Fruit fly (Drosophila melanogaster) whole organism, pupa: ENCODE results near the gene CG2147.

Experiments
- CG10348 ChIP-seq: fragments of 200-800 bp; sonication (Bioruptor generic); IDR thresholded peaks from 2 replicates; pipeline ENCODE4 v1.3.6; 2022; ENCODE audit warnings: missing biosample characterization, missing genetic modification characterization
- CG12605 ChIP-seq: fragments of 200-800 bp; sonication (Bioruptor generic); IDR thresholded peaks from 2 replicates; pipeline ENCODE4 v1.3.6; 2022; ENCODE audit warnings: missing biosample characterization, missing genetic modification characterization
- CG13204 ChIP-seq: fragments of 200-800 bp; sonication (Bioruptor generic); optimal IDR thresholded peaks from 2 replicates; lab custom pipeline; 2018; ENCODE audit warnings: missing biosample characterization, mild to moderate bottlenecking, missing genetic modification characterization, moderate library complexity
- CG14655 ChIP-seq: fragments of 200-800 bp; sonication (Bioruptor generic); optimal IDR thresholded peaks from 3 replicates; lab custom pipeline; 2017; ENCODE audit warnings: mild to moderate bottlenecking, missing biosample characterization, missing genetic modification reagents, missing genetic modification characterization
- CG15710 ChIP-seq: fragments of 200-800 bp; sonication (Bioruptor generic); optimal IDR thresholded peaks from 2 replicates; lab custom pipeline; 2018; ENCODE audit warnings: missing biosample characterization, mild to moderate bottlenecking, missing genetic modification characterization, moderate library complexity
- CG17806 ChIP-seq: fragments of 200-800 bp; sonication (Bioruptor generic); optimal IDR thresholded peaks from 2 replicates; lab custom pipeline; 2018; ENCODE audit warnings: missing biosample characterization, mild to moderate bottlenecking, missing genetic modification characterization, moderate library complexity
- CG32121 ChIP-seq: fragments of 200-800 bp; sonication (Bioruptor generic); IDR thresholded peaks from 2 replicates; pipeline ENCODE4 v1.3.6; 2022; ENCODE audit warnings: missing biosample characterization, missing genetic modification characterization
- CG34367 ChIP-seq: fragments of 200-800 bp; sonication (Bioruptor generic); optimal IDR thresholded peaks from 2 replicates; lab custom pipeline; 2018; ENCODE audit warnings: missing biosample characterization, mild to moderate bottlenecking, missing genetic modification characterization
- CG8159 ChIP-seq: fragments of 200-800 bp; sonication (Bioruptor generic); optimal IDR thresholded peaks from 3 replicates; lab custom pipeline; 2018; ENCODE audit warnings: missing biosample characterization, mild to moderate bottlenecking, missing genetic modification characterization, moderate library complexity
- CG8301 ChIP-seq: fragments of 200-800 bp; sonication (Bioruptor generic); optimal IDR thresholded peaks from 2 replicates; lab custom pipeline; 2018; ENCODE audit warnings: missing biosample characterization, mild to moderate bottlenecking, missing genetic modification characterization
- CG9948 ChIP-seq: fragments of 200-800 bp; sonication (Bioruptor generic); optimal IDR thresholded peaks from 2 replicates; lab custom pipeline; 2018; ENCODE audit warnings: missing biosample characterization, mild to moderate bottlenecking, missing genetic modification characterization, moderate library complexity
- D1 ChIP-seq: fragments of 200-800 bp; sonication (Bioruptor generic); optimal IDR thresholded peaks from 2 replicates; lab custom pipeline; 2018; ENCODE audit warnings: missing biosample characterization, mild to moderate bottlenecking, missing genetic modification characterization, moderate library complexity
- EcR ChIP-seq: fragments of 200-800 bp; sonication (Bioruptor generic); optimal IDR thresholded peaks from 3 replicates; lab custom pipeline; 2019; ENCODE audit warnings: missing biosample characterization, missing genetic modification characterization, mild to moderate bottlenecking, moderate library complexity, missing genetic modification reagents
- Ets98B ChIP-seq: fragments of 200-800 bp; sonication (Bioruptor generic); IDR thresholded peaks from 2 replicates; pipeline ENCODE4 v1.3.6; 2022; ENCODE audit warnings: missing biosample characterization, missing genetic modification characterization
- Pif1A ChIP-seq: fragments of 200-800 bp; sonication (Bioruptor generic); optimal IDR thresholded peaks from 3 replicates; lab custom pipeline; 2016; ENCODE audit warnings: missing biosample characterization, missing genetic modification characterization
- Pif1B ChIP-seq: fragments of 200-800 bp; sonication (Bioruptor generic); optimal IDR thresholded peaks from 3 replicates; lab custom pipeline; 2016; ENCODE audit warnings: missing biosample characterization, missing genetic modification characterization
- Snoo ChIP-seq: fragments of 200-800 bp; sonication (Bioruptor generic); optimal IDR thresholded peaks from 3 replicates; lab custom pipeline; 2017; ENCODE audit warnings: missing biosample characterization, mild to moderate bottlenecking, missing genetic modification characterization, inconsistent platforms
- fd96Ca ChIP-seq: fragments of 200-800 bp; sonication (Bioruptor generic); IDR thresholded peaks from 3 replicates; pipeline ENCODE4 v1.3.6; 2022; ENCODE audit warnings: missing biosample characterization, missing genetic modification characterization
- gl ChIP-seq: fragments of 200-800 bp; sonication (Bioruptor generic); optimal IDR thresholded peaks from 2 replicates; lab custom pipeline; 2018; ENCODE audit warnings: missing biosample characterization, mild to moderate bottlenecking, missing genetic modification characterization
- rn ChIP-seq: fragments of 200-800 bp; sonication (Bioruptor generic); IDR thresholded peaks from 2 replicates; pipeline ENCODE4 v1.3.6; 2022; ENCODE audit warnings: missing biosample characterization, missing genetic modification characterization

The CG2147 gene

dm6 chrX:8285052-8285451 is 44.6 kb downstream of the CG2147 start:
- no peak for TF ChIP-seq EcR (GFP tag; lab: Kevin White, UChicago)
- no peak for TF ChIP-seq CG9948 (tag; lab: Kevin White, UChicago)
- no peak for TF ChIP-seq CG17806 (tag; lab: Kevin White, UChicago)
- TF ChIP-seq fd96Ca (GFP tag; lab: Robert Waterston, UW): no peak
- no peak for TF ChIP-seq CG32121 (GFP tag; lab: Robert Waterston, UW)
- no peak for TF ChIP-seq CG8301 (tag; lab: Kevin White, UChicago)
- TF ChIP-seq CG14655 (GFP tag; lab: Kevin White, UChicago): no peak
- TF ChIP-seq Pif1A (GFP tag; lab: Kevin White, UChicago): no peak
- TF ChIP-seq CG34367: no peak
- TF ChIP-seq CG13204 (GFP tag; lab: Kevin White, UChicago): no peak
- TF ChIP-seq Snoo (tag; lab: Kevin White, UChicago): no peak
- TF ChIP-seq CG10348: no peak
- no peak for TF ChIP-seq CG12605 (GFP tag; lab: Robert Waterston, UW)
- TF ChIP-seq CG15710 (tag; lab: Kevin White, UChicago): no peak
- no peak for TF ChIP-seq Ets98B (GFP tag; lab: Robert Waterston, UW)
- TF ChIP-seq D1 (tag; lab: Kevin White, UChicago): no peak
- no peak for TF ChIP-seq rn (GFP tag; lab: Robert Waterston, UW)
- no peak for TF ChIP-seq gl
- no peak for TF ChIP-seq Pif1B (GFP tag; lab: Kevin White, UChicago)
- TF ChIP-seq CG8159 (tag; lab: Kevin White, UChicago): no peak

- TF ChIP-seq fd96Ca (GFP tag; lab: Robert Waterston, UW): no peak
- TF ChIP-seq CG15710 (tag; lab: Kevin White, UChicago): no peak
- no peak for TF ChIP-seq D1 (tag; lab: Kevin White, UChicago)
- no peak for TF ChIP-seq Snoo (tag; lab: Kevin White, UChicago)
- no peak for TF ChIP-seq Ets98B (GFP tag; lab: Robert Waterston, UW)
- no peak for TF ChIP-seq CG32121 (GFP tag; lab: Robert Waterston, UW)
- no peak for TF ChIP-seq CG14655 (GFP tag; lab: Kevin White, UChicago)
- TF ChIP-seq Pif1B (GFP tag; lab: Kevin White, UChicago): no peak
- TF ChIP-seq CG8159 (tag; lab: Kevin White, UChicago): no peak
- TF ChIP-seq gl: no peak
These were observed 46.4 kb downstream of the CG2147 start for dm6 chrX:8286859-8287258.
